Worm (Caenorhabditis elegans) whole organism, young adult: ENCODE data around the gene srd-33.

Experiments used
- ama-1 ChIP-seq, 3 experiments: fragments of 150-350 bp in 1 of 3; sonication (generic microtip) in 2 of 3; optimal IDR thresholded peaks; 2 replicates each; lab custom pipeline; 2014 to 2018; ENCODE audit warnings: missing biosample characterization in 2 of 3, missing genetic modification characterization in 2 of 3, missing genetic modification reagents in 2 of 3
- bed-1 ChIP-seq: fragments of 200-800 bp; sonication (Bioruptor generic); IDR thresholded peaks from 2 replicates; pipeline ENCODE4 v1.3.6; 2022; ENCODE audit warnings: missing genetic modification reagents, missing genetic modification characterization, missing compliant biosample characterization
- dox-1 ChIP-seq: fragments of 200-800 bp; sonication (Bioruptor generic); IDR thresholded peaks from 2 replicates; pipeline ENCODE4 v1.3.6; 2022; ENCODE audit warnings: missing genetic modification reagents, missing genetic modification characterization, missing compliant biosample characterization
- ets-4 ChIP-seq: fragments of 200-800 bp; sonication (Bioruptor generic); optimal IDR thresholded peaks from 2 replicates; lab custom pipeline; 2018; ENCODE audit warnings: mild to moderate bottlenecking, missing genetic modification characterization, missing compliant biosample characterization
- nfyb-1 ChIP-seq: fragments of 200-800 bp; sonication (Bioruptor generic); IDR thresholded peaks from 2 replicates; pipeline ENCODE4 v1.3.6; 2022; ENCODE audit warnings: missing genetic modification reagents, missing genetic modification characterization, missing compliant biosample characterization
- snpc-4 ChIP-seq, 5 experiments: fragments of 150-350 bp in 1 of 5; sonication (generic microtip) in 4 of 5; optimal IDR thresholded peaks; 2 replicates each; lab custom pipeline; 2014 to 2018; ENCODE audit warnings: missing genetic modification characterization in 5 of 5, missing biosample characterization in 3 of 5, antibody characterized with exemption in 2 of 5, mild to moderate bottlenecking in 2 of 5, missing compliant biosample characterization in 2 of 5, missing genotype in 2 of 5, moderate library complexity in 2 of 5, missing genetic modification reagents in 1 of 5
- sptf-2 ChIP-seq: fragments of 200-800 bp; sonication (Bioruptor generic); optimal IDR thresholded peaks from 2 replicates; lab custom pipeline; 2018; ENCODE audit warnings: mild to moderate bottlenecking, missing genetic modification characterization, missing compliant biosample characterization
- unc-62 ChIP-seq: fragments of 150-350 bp; optimal IDR thresholded peaks from 2 replicates; lab custom pipeline; 2014; ENCODE audit warnings: missing biosample characterization, missing genetic modification reagents, missing genetic modification characterization
- zim-3 ChIP-seq: sonication (generic microtip); optimal IDR thresholded peaks from 2 replicates; lab custom pipeline; 2017; ENCODE audit warnings: mild to moderate bottlenecking, missing genetic modification characterization, moderate library complexity, missing compliant biosample characterization

- TF ChIP-seq zim-3 (tag; lab: Kevin White, UChicago): no peak
- no peak for TF ChIP-seq unc-62 (GFP tag; lab: Kevin White, UChicago)
- TF ChIP-seq nfyb-1: no peak
- no peak for TF ChIP-seq ets-4 (GFP tag; lab: Kevin White, UChicago)
- TF ChIP-seq ama-1 (optimal IDR thresholded peaks at IDR 0.05; lab: Kevin White, UChicago): no peak
- no peak for TF ChIP-seq ama-1 (GFP tag; optimal IDR thresholded peaks at IDR 0.05; lab: Kevin White, UChicago)
- TF ChIP-seq sptf-2 (GFP tag; lab: Kevin White, UChicago): no peak
- TF ChIP-seq dox-1 (GFP tag; lab: Robert Waterston, UW): no peak
- no peak for TF ChIP-seq bed-1
- no peak for TF ChIP-seq snpc-4 (GFP tag; optimal IDR thresholded peaks at IDR 0.05; lab: Kevin White, UChicago)
- no peak for TF ChIP-seq snpc-4 (tag; optimal IDR thresholded peaks at IDR 0.05; lab: Kevin White, UChicago)
These were observed 25.6 kb upstream of the srd-33 start for ce11 chrV:4846507-4846906.
